Worm (Caenorhabditis elegans) whole organism, late embryonic: ENCODE measurements around the gene T18D3.6.

Source experiments
- K09A11.1 ChIP-seq: sonication (generic microtip); optimal IDR thresholded peaks from 2 replicates; lab custom pipeline; 2017; ENCODE audit warnings: antibody characterized with exemption, mild to moderate bottlenecking, missing genetic modification characterization, missing compliant biosample characterization; ENCODE audit not compliant: insufficient read depth
- ceh-22 ChIP-seq: sonication (generic microtip); optimal IDR thresholded peaks from 2 replicates; lab custom pipeline; 2017; ENCODE audit warnings: missing biosample characterization, missing genetic modification characterization
- ceh-30 ChIP-seq: fragments of 150-350 bp; optimal IDR thresholded peaks from 2 replicates; lab custom pipeline; 2014; ENCODE audit warnings: missing biosample characterization, missing genetic modification characterization
- dmd-4 ChIP-seq: sonication (generic microtip); optimal IDR thresholded peaks from 2 replicates; lab custom pipeline; 2016; ENCODE audit warnings: borderline replicate concordance, missing genetic modification characterization, missing compliant biosample characterization
- elt-4 ChIP-seq: sonication (generic microtip); optimal IDR thresholded peaks from 2 replicates; lab custom pipeline; 2016; ENCODE audit warnings: missing genetic modification characterization, missing compliant biosample characterization
- ets-4 ChIP-seq: sonication (generic microtip); optimal IDR thresholded peaks from 2 replicates; lab custom pipeline; 2016; ENCODE audit warnings: missing genetic modification characterization, missing compliant biosample characterization
- eyg-1 ChIP-seq: sonication (generic microtip); optimal IDR thresholded peaks from 2 replicates; lab custom pipeline; 2016; ENCODE audit warnings: missing genotype, missing genetic modification characterization, missing compliant biosample characterization
- hlh-30 ChIP-seq: sonication (generic microtip); optimal IDR thresholded peaks from 2 replicates; lab custom pipeline; 2017; ENCODE audit warnings: antibody characterized with exemption, missing genetic modification characterization, missing compliant biosample characterization; ENCODE audit not compliant: insufficient read depth
- hlh-8 ChIP-seq: sonication (generic microtip); optimal IDR thresholded peaks from 2 replicates; lab custom pipeline; 2016; ENCODE audit warnings: missing genotype, missing genetic modification characterization, missing compliant biosample characterization
- nfya-1 ChIP-seq: sonication (generic microtip); optimal IDR thresholded peaks from 2 replicates; lab custom pipeline; 2017; ENCODE audit warnings: missing genetic modification characterization, mild to moderate bottlenecking, missing compliant biosample characterization, antibody characterized with exemption, moderate library complexity
- npax-4 ChIP-seq: sonication (generic microtip); optimal IDR thresholded peaks from 2 replicates; lab custom pipeline; 2016; ENCODE audit warnings: missing genetic modification characterization, missing compliant biosample characterization
- pha-4 ChIP-seq: fragments of 150-350 bp; optimal IDR thresholded peaks from 2 replicates; lab custom pipeline; 2018; ENCODE audit warnings: missing biosample characterization, missing genetic modification reagents, missing genetic modification characterization
- sdc-2 ChIP-seq: sonication (generic microtip); optimal IDR thresholded peaks from 2 replicates; lab custom pipeline; 2016; ENCODE audit warnings: missing genotype, missing genetic modification characterization, missing compliant biosample characterization
- sox-4 ChIP-seq: sonication (generic microtip); optimal IDR thresholded peaks from 2 replicates; lab custom pipeline; 2017; ENCODE audit warnings: mild to moderate bottlenecking, missing genetic modification characterization, inconsistent platforms, missing compliant biosample characterization

DNA sequence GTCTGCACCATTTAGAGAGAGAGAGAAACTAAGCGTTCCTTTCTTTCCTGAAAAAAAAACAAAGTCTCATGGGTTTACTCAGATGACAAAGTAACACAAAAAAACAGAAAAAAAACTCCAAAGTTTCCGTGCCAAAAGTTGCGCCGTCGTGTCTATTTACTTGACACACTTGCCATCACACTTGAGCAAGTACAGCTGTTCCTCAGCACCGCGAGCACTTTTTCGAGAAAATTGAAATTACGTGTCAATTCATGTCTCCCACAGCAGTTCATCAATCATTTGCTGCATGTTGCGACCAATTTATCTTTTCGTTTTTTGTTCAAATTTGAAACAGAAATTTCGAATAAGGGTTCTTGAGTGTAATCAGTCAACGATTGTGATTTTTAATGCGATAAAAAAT, 13.2 kb upstream of the T18D3.6 start:
- TF ChIP-seq ceh-30 (tag; lab: Kevin White, UChicago) (no peak), eyg-1 (no peak), sox-4 (tag; lab: Kevin White, UChicago) (no peak), hlh-30 (tag; lab: Kevin White, UChicago) (no peak), K09A11.1 (no peak), hlh-8 (tag; lab: Kevin White, UChicago) (no peak), pha-4 (tag; lab: Kevin White, UChicago) (no peak), elt-4 (tag; lab: Kevin White, UChicago) (no peak), npax-4 (tag; lab: Kevin White, UChicago) (no peak), dmd-4 (tag; lab: Kevin White, UChicago) (no peak), nfya-1 (no peak), ets-4 (tag; lab: Kevin White, UChicago) (no peak), sdc-2 (no peak), ceh-22 (tag; lab: Kevin White, UChicago) (no peak)
